Fruit fly (Drosophila melanogaster): ENCODE results near the gene Mkk4.

The Mkk4 gene

DNA sequence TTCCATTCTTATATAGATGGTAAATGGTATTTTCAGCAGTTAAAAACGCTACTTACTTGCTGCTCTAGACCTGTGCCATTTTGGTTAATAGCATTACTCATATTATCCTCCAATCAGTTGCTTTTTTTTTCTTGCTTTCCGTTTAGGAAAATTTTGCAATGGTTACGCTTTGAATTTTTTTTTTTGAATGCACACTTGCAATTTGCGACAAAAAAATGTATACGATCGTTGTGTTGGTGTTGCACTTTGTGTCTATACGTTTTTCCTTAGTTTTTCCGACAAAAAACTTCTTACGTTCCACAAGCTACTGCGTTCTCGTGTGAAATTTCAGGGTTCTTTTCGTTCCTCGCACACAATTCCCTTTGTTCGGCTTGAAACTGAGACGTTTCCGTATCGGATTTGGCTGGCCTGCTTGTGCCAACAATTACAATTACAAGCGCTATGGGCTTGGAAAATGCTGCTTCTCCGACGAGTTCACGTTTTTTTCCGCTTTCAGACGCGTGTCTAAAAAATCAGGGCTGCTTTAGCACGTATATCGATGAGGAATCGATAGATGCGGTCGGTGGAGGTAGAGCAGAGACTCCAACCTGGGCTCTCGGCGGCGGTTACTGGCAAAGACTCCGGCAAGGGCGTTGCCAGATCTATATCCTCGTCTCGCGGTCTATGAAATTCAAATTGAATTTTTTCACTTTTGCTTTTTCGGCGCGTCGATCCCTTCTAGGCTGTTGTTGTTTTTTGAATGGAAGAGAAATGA lies 9.5 kb upstream of the Mkk4 start (continued):
- TF ChIP-seq Blimp-1 (GFP tag; optimal IDR thresholded peaks at IDR 0.05) = peak; percentile 54
- TF ChIP-seq OdsH (GFP tag; optimal IDR thresholded peaks at IDR 0.05) = no peak
- no peak for TF ChIP-seq Ets96B (tag; optimal IDR thresholded peaks at IDR 0.05)
- no peak for TF ChIP-seq salr (GFP tag; optimal IDR thresholded peaks at IDR 0.05)
- TF ChIP-seq dsx (GFP tag; optimal IDR thresholded peaks at IDR 0.05; ENCODE audit: poor library complexity, severe bottlenecking) = peak; percentile 1
- TF ChIP-seq Lpt (GFP tag; optimal IDR thresholded peaks at IDR 0.05) = no peak
- peak; percentile 34 for TF ChIP-seq lz (GFP tag; optimal IDR thresholded peaks at IDR 0.05)
- TF ChIP-seq CG6163 (GFP tag; IDR thresholded peaks at IDR 0.05) = peak; percentile 52
- no peak for TF ChIP-seq acj6 (GFP tag; optimal IDR thresholded peaks at IDR 0.05)
- TF ChIP-seq esn (GFP tag; optimal IDR thresholded peaks at IDR 0.05) = no peak
- no peak for TF ChIP-seq topi (GFP tag; optimal IDR thresholded peaks at IDR 0.05)
- TF ChIP-seq Met (GFP tag; optimal IDR thresholded peaks at IDR 0.05) = no peak
- TF ChIP-seq CG1621 (tag; optimal IDR thresholded peaks at IDR 0.05) = peak; percentile 99
- TF ChIP-seq CG6792 (GFP tag; optimal IDR thresholded peaks at IDR 0.05) = no peak
- TF ChIP-seq fkh (GFP tag; optimal IDR thresholded peaks at IDR 0.05) = no peak
- no peak for TF ChIP-seq CG16779 (tag; optimal IDR thresholded peaks at IDR 0.05)
- TF ChIP-seq Sox14 (GFP tag; optimal IDR thresholded peaks at IDR 0.05) = peak; percentile 79
- no peak for TF ChIP-seq CG10631 (GFP tag; optimal IDR thresholded peaks at IDR 0.05)
- TF ChIP-seq CG11762 (GFP tag; optimal IDR thresholded peaks at IDR 0.05; ENCODE audit: insufficient read depth) = no peak
- TF ChIP-seq CG31627 (GFP tag; optimal IDR thresholded peaks at IDR 0.05) = peak; percentile 7
- TF ChIP-seq CG15336 (GFP tag; IDR thresholded peaks at IDR 0.05) = no peak; the same call in 1 of the 2 replicates
- TF ChIP-seq fd59A (GFP tag; optimal IDR thresholded peaks at IDR 0.05) = no peak
- TF ChIP-seq Hr38 (GFP tag; optimal IDR thresholded peaks at IDR 0.05) = no peak
- no peak for TF ChIP-seq CG11294 (GFP tag; IDR thresholded peaks at IDR 0.05)
- no peak for TF ChIP-seq ss (GFP tag; optimal IDR thresholded peaks at IDR 0.05)
- no peak for TF ChIP-seq CG6276 (GFP tag; optimal IDR thresholded peaks at IDR 0.05)
- TF ChIP-seq CG8119 (GFP tag; IDR thresholded peaks at IDR 0.05) = no peak
- peak; percentile 9 for TF ChIP-seq CG7368 (GFP tag; optimal IDR thresholded peaks at IDR 0.05)
- TF ChIP-seq Ets21C (GFP tag; optimal IDR thresholded peaks at IDR 0.05) = no peak

DNA sequence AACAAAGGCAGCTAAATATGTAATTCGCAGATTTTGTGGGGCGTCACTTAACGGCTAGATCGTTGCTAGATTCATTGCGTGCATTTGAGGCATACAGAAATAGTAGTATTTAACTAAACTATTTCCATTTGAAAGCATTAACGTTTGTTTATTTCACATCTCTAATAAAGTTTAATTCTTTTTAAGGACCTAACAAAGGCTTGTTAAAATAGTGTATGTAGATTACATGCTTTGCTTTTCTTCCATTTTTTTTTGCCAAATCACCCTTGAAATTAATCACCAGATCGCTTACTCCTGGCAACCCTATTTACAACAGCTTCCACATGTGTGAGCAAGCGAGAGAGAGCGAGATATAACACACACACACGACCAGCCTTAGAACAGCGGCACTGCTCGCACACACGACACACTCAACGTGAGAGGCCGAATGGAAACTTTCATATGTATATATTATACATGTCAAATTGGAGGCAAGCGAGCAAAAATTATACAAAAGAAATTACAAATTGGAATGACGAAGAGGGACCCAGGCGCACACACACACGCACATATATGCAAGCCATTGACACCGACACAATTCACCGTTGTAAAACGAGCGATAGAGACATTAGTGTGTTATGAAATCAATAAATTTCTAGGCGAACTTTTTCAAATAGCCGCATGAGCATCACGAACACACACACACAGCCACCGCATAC lies 8.8 kb upstream of the Mkk4 start:
- TF ChIP-seq lz (GFP tag; optimal IDR thresholded peaks at IDR 0.05) (peak; percentile 59), CG3032 (tag; optimal IDR thresholded peaks at IDR 0.05) (peak; percentile 21), Hr38 (GFP tag; optimal IDR thresholded peaks at IDR 0.05) (no peak), fd59A (GFP tag; optimal IDR thresholded peaks at IDR 0.05) (peak; percentile 5), ss (GFP tag; optimal IDR thresholded peaks at IDR 0.05) (peak; percentile 50 to 59), CG15336 (GFP tag; IDR thresholded peaks at IDR 0.05) (peak; percentile 54; the same call in 1 of the 2 replicates), Hr4 (GFP tag; optimal IDR thresholded peaks at IDR 0.05) (peak; percentile 67), Met (GFP tag; optimal IDR thresholded peaks at IDR 0.05) (peak; percentile 74), net (GFP tag; optimal IDR thresholded peaks at IDR 0.05) (peak; percentile 63), achi (GFP tag; optimal IDR thresholded peaks at IDR 0.05) (peak; percentile 68), CG1621 (tag; optimal IDR thresholded peaks at IDR 0.05) (no peak), Sox102F (GFP tag; optimal IDR thresholded peaks at IDR 0.05) (peak; percentile 67), CG8119 (GFP tag; IDR thresholded peaks at IDR 0.05) (0 out of 3 replicates have a peak, but pooled peaks have one; percentile 28), CG10631 (GFP tag; optimal IDR thresholded peaks at IDR 0.05) (peak; percentile 55), CG34406 (GFP tag; optimal IDR thresholded peaks at IDR 0.05) (peak; percentile 47), dsx (GFP tag; optimal IDR thresholded peaks at IDR 0.05; ENCODE audit: poor library complexity, severe bottlenecking) (peak; percentile 22), CG11294 (GFP tag; IDR thresholded peaks at IDR 0.05) (no peak), svp (GFP tag) (peak; percentile 87), Blimp-1 (GFP tag; optimal IDR thresholded peaks at IDR 0.05) (peak; percentile 45), Sox14 (GFP tag; optimal IDR thresholded peaks at IDR 0.05) (peak; percentile 78), cyc (GFP tag; optimal IDR thresholded peaks at IDR 0.05) (peak; percentile 67), CG10669 (GFP tag; optimal IDR thresholded peaks at IDR 0.05) (peak; percentile 62), CG6854 (GFP tag; optimal IDR thresholded peaks at IDR 0.05) (peak; percentile 40), CG6792 (GFP tag; optimal IDR thresholded peaks at IDR 0.05) (peak; percentile 36), CG3919 (GFP tag; optimal IDR thresholded peaks at IDR 0.05) (peak; percentile 62), Eip75B (GFP tag; optimal IDR thresholded peaks at IDR 0.05) (peak; percentile 74), dac (GFP tag; optimal IDR thresholded peaks at IDR 0.05) (peak; percentile 7), acj6 (GFP tag; optimal IDR thresholded peaks at IDR 0.05) (peak; percentile 61), Ets21C (GFP tag; optimal IDR thresholded peaks at IDR 0.05) (peak; percentile 57), esn (GFP tag; optimal IDR thresholded peaks at IDR 0.05) (peak; percentile 80), spab (GFP tag; optimal IDR thresholded peaks at IDR 0.05) (peak; percentile 58), Ets96B (tag; optimal IDR thresholded peaks at IDR 0.05) (peak; percentile 15), CG9139 (GFP tag; optimal IDR thresholded peaks at IDR 0.05) (peak; percentile 23), CG6163 (GFP tag; IDR thresholded peaks at IDR 0.05) (peak; percentile 73; the same call in 2 of the 3 replicates)

Data from whole organism, prepupa.